Fruit fly (Drosophila melanogaster) whole organism, embryonic: ENCODE measurements around the gene CG31871.

Source experiments
- Atf3 ChIP-seq: fragments of 200-800 bp; sonication (Bioruptor generic); optimal IDR thresholded peaks from 3 replicates; lab custom pipeline; 2016; ENCODE audit warnings: missing biosample characterization, missing genetic modification characterization
- CG10209 ChIP-seq: fragments of 200-800 bp; sonication (Bioruptor generic); optimal IDR thresholded peaks from 3 replicates; lab custom pipeline; 2017; ENCODE audit warnings: missing biosample characterization, mild to moderate bottlenecking, missing genetic modification characterization, missing genetic modification reagents
- CG10267 ChIP-seq: fragments of 200-800 bp; sonication (Bioruptor generic); optimal IDR thresholded peaks from 2 replicates; lab custom pipeline; 2018; ENCODE audit warnings: missing biosample characterization, mild to moderate bottlenecking, missing genetic modification characterization, moderate library complexity
- CG10274 ChIP-seq: fragments of 200-800 bp; sonication (Bioruptor generic); optimal IDR thresholded peaks from 3 replicates; lab custom pipeline; 2017; ENCODE audit warnings: missing biosample characterization, mild to moderate bottlenecking, missing genetic modification characterization
- CG10654 ChIP-seq: fragments of 200-800 bp; sonication (Bioruptor generic); optimal IDR thresholded peaks from 2 replicates; lab custom pipeline; 2016; ENCODE audit warnings: missing biosample characterization, missing genetic modification characterization
- CG12155 ChIP-seq: fragments of 200-800 bp; sonication (Bioruptor generic); optimal IDR thresholded peaks from 3 replicates; lab custom pipeline; 2016; ENCODE audit warnings: missing biosample characterization, missing genetic modification characterization
- CG14860 ChIP-seq: fragments of 200-800 bp; sonication (Bioruptor generic); IDR thresholded peaks from 3 replicates; pipeline ENCODE4 v1.3.6; 2022; ENCODE audit warnings: missing biosample characterization, missing genetic modification characterization; ENCODE audit not compliant: partially characterized antibody
- CG16815 ChIP-seq: fragments of 200-800 bp; sonication (Bioruptor generic); optimal IDR thresholded peaks from 3 replicates; lab custom pipeline; 2017; ENCODE audit warnings: missing biosample characterization, mild to moderate bottlenecking, missing genetic modification characterization
- CG16863 ChIP-seq: fragments of 200-800 bp; sonication (Bioruptor generic); optimal IDR thresholded peaks from 3 replicates; lab custom pipeline; 2016; ENCODE audit warnings: missing biosample characterization, missing genetic modification characterization
- CG17186 ChIP-seq: fragments of 200-800 bp; sonication (Bioruptor generic); optimal IDR thresholded peaks from 3 replicates; lab custom pipeline; 2017; ENCODE audit warnings: missing biosample characterization, missing genetic modification reagents, missing genetic modification characterization
- CG17802 ChIP-seq: fragments of 200-800 bp; sonication (Bioruptor generic); optimal IDR thresholded peaks from 2 replicates; lab custom pipeline; 2018; ENCODE audit warnings: missing biosample characterization, mild to moderate bottlenecking, missing genetic modification characterization, moderate library complexity
- CG30020 ChIP-seq: fragments of 200-800 bp; optimal IDR thresholded peaks from 2 replicates; lab custom pipeline; 2019; ENCODE audit warnings: missing biosample characterization, mild to moderate bottlenecking, missing genetic modification characterization, moderate library complexity
- CG3163 ChIP-seq: fragments of 200-800 bp; sonication (Bioruptor generic); optimal IDR thresholded peaks from 3 replicates; lab custom pipeline; 2016; ENCODE audit warnings: missing biosample characterization, missing genetic modification characterization
- CG34376 ChIP-seq: fragments of 200-800 bp; sonication (Bioruptor generic); optimal IDR thresholded peaks from 2 replicates; lab custom pipeline; 2018; ENCODE audit warnings: missing biosample characterization, mild to moderate bottlenecking, missing genetic modification characterization
- CG3995 ChIP-seq: fragments of 200-800 bp; sonication (Bioruptor generic); optimal IDR thresholded peaks from 3 replicates; lab custom pipeline; 2016; ENCODE audit warnings: missing biosample characterization, missing genetic modification characterization
- CG4617 ChIP-seq: fragments of 200-800 bp; sonication (Bioruptor generic); optimal IDR thresholded peaks from 3 replicates; lab custom pipeline; 2016; ENCODE audit warnings: missing biosample characterization, missing genetic modification characterization, borderline replicate concordance
- CG4730 ChIP-seq: fragments of 200-800 bp; sonication (Bioruptor generic); IDR thresholded peaks from 2 replicates; pipeline ENCODE4 v1.3.6; 2022; ENCODE audit warnings: missing biosample characterization, missing genetic modification characterization
- CG6683 ChIP-seq: fragments of 200-800 bp; sonication (Bioruptor generic); optimal IDR thresholded peaks from 2 replicates; lab custom pipeline; 2017; ENCODE audit warnings: missing biosample characterization, mild to moderate bottlenecking, missing genetic modification characterization, missing genetic modification reagents
- CG9727 ChIP-seq: fragments of 200-800 bp; sonication (Bioruptor generic); optimal IDR thresholded peaks from 3 replicates; lab custom pipeline; 2017; ENCODE audit warnings: missing biosample characterization, mild to moderate bottlenecking, missing genetic modification characterization
- CkIIα-i1 ChIP-seq: fragments of 200-800 bp; sonication (Bioruptor generic); IDR thresholded peaks from 2 replicates; pipeline ENCODE4 v1.3.6; 2022; ENCODE audit warnings: missing biosample characterization, missing genetic modification characterization
- CrebB ChIP-seq: fragments of 200-800 bp; sonication (Bioruptor generic); optimal IDR thresholded peaks from 3 replicates; lab custom pipeline; 2018; ENCODE audit warnings: missing biosample characterization, mild to moderate bottlenecking, missing genetic modification characterization
- D19B ChIP-seq: fragments of 200-800 bp; sonication (Bioruptor generic); optimal IDR thresholded peaks from 2 replicates; lab custom pipeline; 2017; ENCODE audit warnings: missing biosample characterization, mild to moderate bottlenecking, missing genetic modification characterization
- HmgZ ChIP-seq: fragments of 200-800 bp; sonication (Bioruptor generic); optimal IDR thresholded peaks from 2 replicates; lab custom pipeline; 2018; ENCODE audit warnings: missing biosample characterization, mild to moderate bottlenecking, missing genetic modification characterization
- Lpt ChIP-seq: fragments of >200 bp; optimal IDR thresholded peaks from 2 replicates; lab custom pipeline; 2018; ENCODE audit warnings: missing biosample characterization, missing genetic modification characterization
- MTF-1 ChIP-seq: fragments of 200-800 bp; sonication (Bioruptor generic); optimal IDR thresholded peaks from 2 replicates; lab custom pipeline; 2018; ENCODE audit warnings: missing biosample characterization, mild to moderate bottlenecking, missing genetic modification characterization, borderline replicate concordance
- NFAT ChIP-seq: fragments of 200-800 bp; sonication (Bioruptor generic); IDR thresholded peaks from 2 replicates; pipeline ENCODE4 v1.3.6; 2022; ENCODE audit warnings: missing biosample characterization, missing genetic modification characterization
- Ravus ChIP-seq: fragments of 200-800 bp; sonication (Bioruptor generic); IDR thresholded peaks from 2 replicates; pipeline ENCODE4 v1.3.6; 2022; ENCODE audit warnings: missing biosample characterization, missing genetic modification characterization
- Sox102F ChIP-seq: fragments of 200-800 bp; sonication (Bioruptor generic); optimal IDR thresholded peaks from 2 replicates; lab custom pipeline; 2018; ENCODE audit warnings: missing biosample characterization, mild to moderate bottlenecking, missing genetic modification characterization, moderate library complexity
- bsh ChIP-seq, 2 experiments: fragments of 200-800 bp; sonication (Bioruptor generic); optimal IDR thresholded peaks; 2 replicates each; lab custom pipeline; 2017 to 2018; ENCODE audit warnings: mild to moderate bottlenecking in 2 of 2, missing biosample characterization in 2 of 2, missing genetic modification characterization in 2 of 2, moderate library complexity in 1 of 2
- cas ChIP-seq: fragments of 200-800 bp; sonication (Bioruptor generic); IDR thresholded peaks from 2 replicates; pipeline ENCODE4 v1.3.6; 2022; ENCODE audit warnings: missing biosample characterization, missing genetic modification characterization
- dimm ChIP-seq: fragments of 200-800 bp; sonication (Bioruptor generic); IDR thresholded peaks from 2 replicates; pipeline ENCODE4 v1.3.6; 2022; ENCODE audit warnings: missing biosample characterization, missing genetic modification characterization
- dpn ChIP-seq, 2 experiments: fragments of 200-800 bp; sonication (Bioruptor generic); optimal IDR thresholded peaks; 3 replicates each; lab custom pipeline; 2016; ENCODE audit warnings: missing biosample characterization in 2 of 2, missing genetic modification characterization in 2 of 2
- ftz-f1 ChIP-seq: fragments of 200-800 bp; sonication (Bioruptor generic); optimal IDR thresholded peaks from 2 replicates; lab custom pipeline; 2016; ENCODE audit warnings: missing biosample characterization, missing genetic modification characterization
- gsb ChIP-seq: fragments of 200-800 bp; sonication (Bioruptor generic); IDR thresholded peaks from 2 replicates; pipeline ENCODE4 v1.3.6; 2022; ENCODE audit warnings: missing biosample characterization, missing genetic modification characterization
- hkb ChIP-seq, 2 experiments: fragments of 200-800 bp in 1 of 2; fragments of >200 bp in 1 of 2; sonication (Bioruptor generic) in 1 of 2; IDR thresholded peaks in 1 of 2; optimal IDR thresholded peaks in 1 of 2; 2 replicates each; pipeline versions ENCODE4 v1.3.6 to Lab custom; 2017 to 2022; ENCODE audit warnings: missing biosample characterization in 1 of 2, missing genetic modification characterization in 1 of 2
- kah ChIP-seq: fragments of 200-800 bp; sonication (Bioruptor generic); optimal IDR thresholded peaks from 2 replicates; lab custom pipeline; 2018; ENCODE audit warnings: missing biosample characterization, mild to moderate bottlenecking, missing genetic modification characterization
- knrl ChIP-seq: fragments of 200-800 bp; sonication (Bioruptor generic); IDR thresholded peaks from 3 replicates; pipeline ENCODE4 v1.3.6; 2022; ENCODE audit warnings: missing biosample characterization, missing genetic modification characterization; ENCODE audit not compliant: partially characterized antibody
- mirr ChIP-seq: fragments of 200-800 bp; sonication (Bioruptor generic); optimal IDR thresholded peaks from 3 replicates; lab custom pipeline; 2018; ENCODE audit warnings: missing biosample characterization, mild to moderate bottlenecking, missing genetic modification characterization
- nmo ChIP-seq: fragments of 200-800 bp; sonication (Bioruptor generic); optimal IDR thresholded peaks from 2 replicates; lab custom pipeline; 2018; ENCODE audit warnings: missing biosample characterization, mild to moderate bottlenecking, missing genetic modification characterization, moderate library complexity
- pnt ChIP-seq: fragments of 200-800 bp; sonication (Bioruptor generic); optimal IDR thresholded peaks from 3 replicates; lab custom pipeline; 2016; ENCODE audit warnings: missing biosample characterization, missing genetic modification characterization
- ranshi ChIP-seq: fragments of 200-800 bp; sonication (Bioruptor generic); IDR thresholded peaks from 2 replicates; pipeline ENCODE4 v1.3.6; 2022; ENCODE audit warnings: missing biosample characterization, missing genetic modification characterization
- schlank ChIP-seq: fragments of 200-800 bp; sonication (Bioruptor generic); optimal IDR thresholded peaks from 2 replicates; lab custom pipeline; 2018; ENCODE audit warnings: missing biosample characterization, mild to moderate bottlenecking, missing genetic modification characterization
- shn ChIP-seq: fragments of 200-800 bp; sonication (Bioruptor generic); optimal IDR thresholded peaks from 3 replicates; lab custom pipeline; 2016; ENCODE audit warnings: missing biosample characterization, missing genetic modification characterization
- slp2 ChIP-seq: fragments of 200-800 bp; sonication (Bioruptor generic); optimal IDR thresholded peaks from 2 replicates; lab custom pipeline; 2016; ENCODE audit warnings: missing biosample characterization, missing genetic modification characterization
- sna ChIP-seq: fragments of 200-800 bp; sonication (Bioruptor generic); IDR thresholded peaks from 2 replicates; pipeline ENCODE4 v1.3.6; 2022; ENCODE audit warnings: missing biosample characterization, missing genetic modification characterization; ENCODE audit not compliant: partially characterized antibody
- tin ChIP-seq: fragments of 200-800 bp; sonication (Bioruptor generic); optimal IDR thresholded peaks from 3 replicates; lab custom pipeline; 2016; ENCODE audit warnings: missing biosample characterization, missing genetic modification characterization
- ttk ChIP-seq: fragments of 200-800 bp; sonication (Bioruptor generic); IDR thresholded peaks from 2 replicates; pipeline ENCODE4 v2.1.2; 2022; ENCODE audit warnings: missing biosample characterization, missing genetic modification characterization
- tup ChIP-seq: fragments of 200-800 bp; sonication (Bioruptor generic); optimal IDR thresholded peaks from 2 replicates; lab custom pipeline; 2016; ENCODE audit warnings: missing biosample characterization, mild to moderate bottlenecking, missing genetic modification characterization, moderate library complexity
- z ChIP-seq: fragments of 200-800 bp; sonication (Bioruptor generic); IDR thresholded peaks from 3 replicates; pipeline ENCODE4 v1.3.6; 2022; ENCODE audit warnings: missing biosample characterization, missing genetic modification characterization
- zen ChIP-seq: fragments of 200-800 bp; sonication (Bioruptor generic); optimal IDR thresholded peaks from 3 replicates; lab custom pipeline; 2018; ENCODE audit warnings: missing biosample characterization, mild to moderate bottlenecking, missing genetic modification characterization, moderate library complexity

The CG31871 gene

dm6 chr2L:10665603-10666002 is 3.7 kb downstream of the CG31871 start (continued):
- TF ChIP-seq CG4730 (GFP tag; lab: Robert Waterston, UW) = peak; percentile 89
- peak; percentile 79 for TF ChIP-seq CG16863
- TF ChIP-seq zen = peak; percentile 57
- TF ChIP-seq Atf3 = peak; percentile 67
- TF ChIP-seq ranshi (GFP tag; lab: Robert Waterston, UW) = peak; percentile 88
- peak; percentile 74 for TF ChIP-seq CG10209 (GFP tag; lab: Kevin White, UChicago)
- peak; percentile 67 for TF ChIP-seq nmo (GFP tag; lab: Kevin White, UChicago)
- peak; percentile 79 for TF ChIP-seq gsb
- TF ChIP-seq CG10274 (GFP tag; lab: Kevin White, UChicago) = peak; percentile 17
- no peak for TF ChIP-seq CG34376
- no peak for TF ChIP-seq z (GFP tag; lab: Robert Waterston, UW)
- TF ChIP-seq CrebB = peak; percentile 39
- TF ChIP-seq hkb (optimal IDR thresholded peaks at IDR 0.05; lab: Kevin White, UChicago) = no peak
- TF ChIP-seq hkb (GFP tag; IDR thresholded peaks at IDR 0.05; lab: Robert Waterston, UW) = peak; percentile 95
- TF ChIP-seq CG12155 (GFP tag; lab: Kevin White, UChicago) = peak; percentile 56
- TF ChIP-seq ftz-f1 (GFP tag; lab: Kevin White, UChicago) = no peak
- TF ChIP-seq slp2 (GFP tag; lab: Kevin White, UChicago) = peak; percentile 58
- TF ChIP-seq CG10267 (tag; lab: Kevin White, UChicago) = peak; percentile 55
- TF ChIP-seq CG17802 (tag; lab: Kevin White, UChicago) = peak; percentile 43
- TF ChIP-seq CG4617 (GFP tag; lab: Kevin White, UChicago) = peak; percentile 31
- TF ChIP-seq schlank (tag; lab: Kevin White, UChicago) = peak; percentile 6
- TF ChIP-seq CG14860 (GFP tag; lab: Robert Waterston, UW) = no peak
- TF ChIP-seq Ravus (GFP tag; lab: Robert Waterston, UW) = peak; percentile 72
- TF ChIP-seq mirr (GFP tag; lab: Kevin White, UChicago) = peak; percentile 15
- peak; percentile 89 for TF ChIP-seq Sox102F (GFP tag; lab: Kevin White, UChicago)
- no peak for TF ChIP-seq CG17186 (GFP tag; lab: Kevin White, UChicago)
- peak; percentile 48 for TF ChIP-seq CG3163 (GFP tag; lab: Kevin White, UChicago)
- TF ChIP-seq shn = peak; percentile 50
- TF ChIP-seq CG9727 (GFP tag; lab: Kevin White, UChicago) = peak; percentile 52
- peak; percentile 7 for TF ChIP-seq MTF-1 (GFP tag; lab: Kevin White, UChicago)
- TF ChIP-seq CG10654 = peak; percentile 68
- TF ChIP-seq ttk = peak; percentile 89
- TF ChIP-seq NFAT (GFP tag; lab: Robert Waterston, UW) = peak; percentile 78
- TF ChIP-seq CG16815 (GFP tag; lab: Kevin White, UChicago) = peak; percentile 58
- peak; percentile 70 to 88 for TF ChIP-seq dpn (GFP tag; optimal IDR thresholded peaks at IDR 0.05; lab: Kevin White, UChicago)
- no peak for TF ChIP-seq sna (GFP tag; lab: Robert Waterston, UW)
- TF ChIP-seq tin (GFP tag; lab: Kevin White, UChicago) = peak; percentile 74
- no peak for TF ChIP-seq CG30020 (tag; lab: Kevin White, UChicago)
- no peak for TF ChIP-seq cas (GFP tag; lab: Robert Waterston, UW)
- peak in 1 of 2 experiments; percentile 74 for TF ChIP-seq bsh (GFP tag; optimal IDR thresholded peaks at IDR 0.05; lab: Kevin White, UChicago)
- no peak for TF ChIP-seq knrl (GFP tag; lab: Robert Waterston, UW)
- TF ChIP-seq CG6683 = no peak
- peak; percentile 84 for TF ChIP-seq CkIIα-i1 (GFP tag; lab: Robert Waterston, UW)
- peak; percentile 76 for TF ChIP-seq pnt
- TF ChIP-seq tup (GFP tag; lab: Kevin White, UChicago) = peak; percentile 57
- TF ChIP-seq dimm = peak; percentile 65
- TF ChIP-seq Lpt (GFP tag; lab: Kevin White, UChicago) = no peak
- TF ChIP-seq D19B (GFP tag; lab: Kevin White, UChicago) = peak; percentile 26
- TF ChIP-seq HmgZ (tag; lab: Kevin White, UChicago) = peak; percentile 60
- no peak for TF ChIP-seq CG3995 (GFP tag; lab: Kevin White, UChicago)
- peak; percentile 33 for TF ChIP-seq kah
